Fruit fly (Drosophila melanogaster) whole organism, embryonic: ENCODE data around the gene Ugt316A1.

Experiments
- Antp ChIP-seq: fragments of 200-800 bp; sonication (Bioruptor generic); optimal IDR thresholded peaks from 3 replicates; lab custom pipeline; 2016; ENCODE audit warnings: missing biosample characterization, missing genetic modification characterization
- Awh ChIP-seq: fragments of 200-800 bp; sonication (Bioruptor generic); IDR thresholded peaks from 2 replicates; pipeline ENCODE4, ENCODE4 v1.3.6; 2022; ENCODE audit warnings: missing biosample characterization, missing genetic modification characterization
- B-H1 ChIP-seq: fragments of 200-800 bp; sonication (Bioruptor generic); IDR thresholded peaks from 3 replicates; pipeline ENCODE4 v1.3.6; 2022; ENCODE audit warnings: missing biosample characterization, missing genetic modification characterization
- C15 ChIP-seq: fragments of 200-800 bp; sonication (Bioruptor generic); IDR thresholded peaks from 3 replicates; pipeline ENCODE4 v1.3.6; 2022; ENCODE audit warnings: missing biosample characterization, missing genetic modification characterization
- CG10366 ChIP-seq: fragments of 200-800 bp; sonication (Bioruptor generic); IDR thresholded peaks from 2 replicates; pipeline ENCODE4 v1.3.6; 2022; ENCODE audit warnings: missing biosample characterization, missing genetic modification characterization
- CG10565 ChIP-seq: fragments of 200-800 bp; sonication (Bioruptor generic); optimal IDR thresholded peaks from 3 replicates; lab custom pipeline; 2016; ENCODE audit warnings: missing biosample characterization, mild to moderate bottlenecking, missing genetic modification characterization
- CG11560 ChIP-seq: fragments of 200-800 bp; sonication (Bioruptor generic); IDR thresholded peaks from 3 replicates; pipeline ENCODE4 v1.3.6; 2022; ENCODE audit warnings: missing biosample characterization, missing genetic modification characterization
- CG11695 ChIP-seq: fragments of 200-800 bp; sonication (Bioruptor generic); IDR thresholded peaks from 3 replicates; pipeline ENCODE4 v1.3.6; 2022; ENCODE audit warnings: missing biosample characterization, missing genetic modification characterization
- CG17359 ChIP-seq: fragments of 200-800 bp; sonication (Bioruptor generic); optimal IDR thresholded peaks from 3 replicates; lab custom pipeline; 2018; ENCODE audit warnings: missing biosample characterization, mild to moderate bottlenecking, missing genetic modification characterization, moderate library complexity
- CG18262 ChIP-seq: fragments of 200-800 bp; optimal IDR thresholded peaks from 3 replicates; lab custom pipeline; 2019; ENCODE audit warnings: missing biosample characterization, mild to moderate bottlenecking, missing genetic modification characterization, moderate library complexity
- CG2199 ChIP-seq: fragments of 200-800 bp; sonication (Bioruptor generic); IDR thresholded peaks from 3 replicates; pipeline ENCODE4 v1.3.6; 2022; ENCODE audit warnings: missing biosample characterization, missing genetic modification characterization
- CG2202 ChIP-seq: fragments of 200-800 bp; sonication (Bioruptor generic); optimal IDR thresholded peaks from 2 replicates; lab custom pipeline; 2018; ENCODE audit warnings: missing biosample characterization, mild to moderate bottlenecking, missing genetic modification characterization
- CG33213 ChIP-seq: fragments of 200-800 bp; sonication (Bioruptor generic); optimal IDR thresholded peaks from 3 replicates; lab custom pipeline; 2016; ENCODE audit warnings: missing biosample characterization, missing genetic modification characterization
- CG34376 ChIP-seq: fragments of 200-800 bp; sonication (Bioruptor generic); optimal IDR thresholded peaks from 2 replicates; lab custom pipeline; 2018; ENCODE audit warnings: missing biosample characterization, mild to moderate bottlenecking, missing genetic modification characterization
- CG3847 ChIP-seq: fragments of 200-800 bp; sonication (Bioruptor generic); IDR thresholded peaks from 2 replicates; pipeline ENCODE4 v1.3.6; 2022; ENCODE audit warnings: missing biosample characterization, missing genetic modification characterization
- CG42726 ChIP-seq: fragments of 200-800 bp; sonication (Bioruptor generic); IDR thresholded peaks from 2 replicates; pipeline ENCODE4 v1.3.6; 2022; ENCODE audit warnings: missing biosample characterization, missing genetic modification characterization; ENCODE audit not compliant: partially characterized antibody
- CG4282 ChIP-seq: fragments of 200-800 bp; sonication (Bioruptor generic); optimal IDR thresholded peaks from 2 replicates; lab custom pipeline; 2016; ENCODE audit warnings: missing biosample characterization, missing genetic modification characterization
- CG4360 ChIP-seq: fragments of 200-800 bp; sonication (Bioruptor generic); IDR thresholded peaks from 2 replicates; pipeline ENCODE4 v1.3.6; 2022; ENCODE audit warnings: missing biosample characterization, missing genetic modification characterization
- CG4424 ChIP-seq: fragments of 200-800 bp; sonication (Bioruptor generic); optimal IDR thresholded peaks from 3 replicates; lab custom pipeline; 2016; ENCODE audit warnings: missing biosample characterization, missing genetic modification characterization
- CG6683 ChIP-seq: fragments of 200-800 bp; sonication (Bioruptor generic); optimal IDR thresholded peaks from 2 replicates; lab custom pipeline; 2017; ENCODE audit warnings: missing biosample characterization, mild to moderate bottlenecking, missing genetic modification characterization, missing genetic modification reagents
- CG9727 ChIP-seq: fragments of 200-800 bp; sonication (Bioruptor generic); optimal IDR thresholded peaks from 3 replicates; lab custom pipeline; 2017; ENCODE audit warnings: missing biosample characterization, mild to moderate bottlenecking, missing genetic modification characterization
- D19A ChIP-seq: fragments of 200-800 bp; optimal IDR thresholded peaks from 3 replicates; lab custom pipeline; 2019; ENCODE audit warnings: missing biosample characterization, mild to moderate bottlenecking, missing genetic modification characterization, moderate library complexity
- ERR ChIP-seq: fragments of 200-800 bp; sonication (Bioruptor generic); optimal IDR thresholded peaks from 2 replicates; lab custom pipeline; 2016; ENCODE audit warnings: missing biosample characterization, missing genetic modification characterization
- Fer2 ChIP-seq: fragments of 200-800 bp; sonication (Bioruptor generic); optimal IDR thresholded peaks from 2 replicates; lab custom pipeline; 2018; ENCODE audit warnings: missing biosample characterization, mild to moderate bottlenecking, missing genetic modification characterization, moderate library complexity
- Hey ChIP-seq: fragments of 200-800 bp; sonication (Bioruptor generic); optimal IDR thresholded peaks from 3 replicates; lab custom pipeline; 2018; ENCODE audit warnings: missing biosample characterization, mild to moderate bottlenecking, missing genetic modification characterization
- Lim3 ChIP-seq: fragments of 200-800 bp; sonication (Bioruptor generic); IDR thresholded peaks from 2 replicates; pipeline ENCODE4 v1.3.6; 2022; ENCODE audit warnings: missing biosample characterization, missing genetic modification characterization
- MBD-R2 ChIP-seq: fragments of 200-800 bp; sonication (Bioruptor generic); IDR thresholded peaks from 2 replicates; pipeline ENCODE4 v1.3.6; 2022; ENCODE audit warnings: missing biosample characterization, missing genetic modification characterization
- Mes4 ChIP-seq: fragments of 200-800 bp; sonication (Bioruptor generic); optimal IDR thresholded peaks from 2 replicates; lab custom pipeline; 2016; ENCODE audit warnings: missing biosample characterization, missing genetic modification characterization
- Myb ChIP-seq: fragments of 200-800 bp; sonication (Bioruptor generic); optimal IDR thresholded peaks from 2 replicates; lab custom pipeline; 2016; ENCODE audit warnings: missing biosample characterization, missing genetic modification characterization
- Nf-YA ChIP-seq: fragments of 200-800 bp; sonication (Bioruptor generic); IDR thresholded peaks from 2 replicates; pipeline ENCODE4 v1.3.6; 2022; ENCODE audit warnings: missing biosample characterization, missing genetic modification characterization
- Nf-YB ChIP-seq: fragments of 200-800 bp; sonication (Bioruptor generic); optimal IDR thresholded peaks from 3 replicates; lab custom pipeline; 2019; ENCODE audit warnings: missing biosample characterization, mild to moderate bottlenecking, missing genetic modification characterization, moderate library complexity
- Ptx1 ChIP-seq: fragments of 200-800 bp; sonication (Bioruptor generic); IDR thresholded peaks from 2 replicates; pipeline ENCODE4 v1.3.6; 2022; ENCODE audit warnings: missing biosample characterization, missing genetic modification characterization
- Sox102F ChIP-seq: fragments of 200-800 bp; sonication (Bioruptor generic); optimal IDR thresholded peaks from 2 replicates; lab custom pipeline; 2018; ENCODE audit warnings: missing biosample characterization, mild to moderate bottlenecking, missing genetic modification characterization, moderate library complexity
- ac ChIP-seq: fragments of 200-800 bp; sonication (Bioruptor generic); optimal IDR thresholded peaks from 3 replicates; lab custom pipeline; 2017; ENCODE audit warnings: missing biosample characterization, mild to moderate bottlenecking, missing genetic modification characterization
- ash1 ChIP-seq: fragments of 200-800 bp; sonication (Bioruptor generic); optimal IDR thresholded peaks from 2 replicates; lab custom pipeline; 2018; ENCODE audit warnings: missing biosample characterization, mild to moderate bottlenecking, missing genetic modification characterization
- emc ChIP-seq: fragments of 200-800 bp; sonication (Bioruptor generic); optimal IDR thresholded peaks from 2 replicates; lab custom pipeline; 2016; ENCODE audit warnings: missing biosample characterization, missing genetic modification characterization
- ems ChIP-seq: fragments of 200-800 bp; sonication (Bioruptor generic); optimal IDR thresholded peaks from 3 replicates; lab custom pipeline; 2016; ENCODE audit warnings: missing biosample characterization, missing genetic modification characterization
- lilli ChIP-seq: fragments of 200-800 bp; sonication (Bioruptor generic); optimal IDR thresholded peaks from 3 replicates; lab custom pipeline; 2016; ENCODE audit warnings: missing biosample characterization, missing genetic modification characterization
- mirr ChIP-seq: fragments of 200-800 bp; sonication (Bioruptor generic); optimal IDR thresholded peaks from 3 replicates; lab custom pipeline; 2018; ENCODE audit warnings: missing biosample characterization, mild to moderate bottlenecking, missing genetic modification characterization
- nom ChIP-seq: fragments of 200-800 bp; sonication (Bioruptor generic); optimal IDR thresholded peaks from 2 replicates; lab custom pipeline; 2017; ENCODE audit warnings: missing biosample characterization, missing genetic modification characterization, mild to moderate bottlenecking, moderate library complexity, missing genetic modification reagents
- pho ChIP-seq: fragments of 200-800 bp; sonication (Bioruptor generic); optimal IDR thresholded peaks from 2 replicates; lab custom pipeline; 2016; ENCODE audit warnings: missing biosample characterization, missing genetic modification characterization
- sc ChIP-seq, 3 experiments: fragments of >200 bp in 2 of 3; fragments of 200-800 bp in 1 of 3; sonication (Bioruptor generic) in 1 of 3; optimal IDR thresholded peaks; 2 replicates in 2 of 3; 3 replicates in 1 of 3; lab custom pipeline; 2017; ENCODE audit warnings: mild to moderate bottlenecking in 1 of 3, missing biosample characterization in 1 of 3, missing genetic modification characterization in 1 of 3, missing genetic modification reagents in 1 of 3
- scrt ChIP-seq: fragments of 200-800 bp; sonication (Bioruptor generic); optimal IDR thresholded peaks from 2 replicates; lab custom pipeline; 2018; ENCODE audit warnings: missing biosample characterization, mild to moderate bottlenecking, missing genetic modification characterization, moderate library complexity
- slou ChIP-seq: fragments of 200-800 bp; sonication (Bioruptor generic); optimal IDR thresholded peaks from 3 replicates; lab custom pipeline; 2016; ENCODE audit warnings: missing biosample characterization, missing genetic modification characterization
- slp2 ChIP-seq: fragments of 200-800 bp; sonication (Bioruptor generic); optimal IDR thresholded peaks from 2 replicates; lab custom pipeline; 2016; ENCODE audit warnings: missing biosample characterization, missing genetic modification characterization
- sob ChIP-seq: fragments of 200-800 bp; sonication (Bioruptor generic); IDR thresholded peaks from 2 replicates; pipeline ENCODE4 v1.3.6; 2022; ENCODE audit warnings: missing biosample characterization, missing genetic modification characterization
- tio ChIP-seq: fragments of 200-800 bp; sonication (Bioruptor generic); optimal IDR thresholded peaks from 2 replicates; lab custom pipeline; 2017; ENCODE audit warnings: missing biosample characterization, missing genetic modification characterization, inconsistent platforms
- unc-4 ChIP-seq: fragments of 200-800 bp; sonication (Bioruptor generic); IDR thresholded peaks from 2 replicates; pipeline ENCODE4 v1.3.6; 2022; ENCODE audit warnings: missing biosample characterization, missing genetic modification characterization; ENCODE audit not compliant: partially characterized antibody

The Ugt316A1 gene

DNA sequence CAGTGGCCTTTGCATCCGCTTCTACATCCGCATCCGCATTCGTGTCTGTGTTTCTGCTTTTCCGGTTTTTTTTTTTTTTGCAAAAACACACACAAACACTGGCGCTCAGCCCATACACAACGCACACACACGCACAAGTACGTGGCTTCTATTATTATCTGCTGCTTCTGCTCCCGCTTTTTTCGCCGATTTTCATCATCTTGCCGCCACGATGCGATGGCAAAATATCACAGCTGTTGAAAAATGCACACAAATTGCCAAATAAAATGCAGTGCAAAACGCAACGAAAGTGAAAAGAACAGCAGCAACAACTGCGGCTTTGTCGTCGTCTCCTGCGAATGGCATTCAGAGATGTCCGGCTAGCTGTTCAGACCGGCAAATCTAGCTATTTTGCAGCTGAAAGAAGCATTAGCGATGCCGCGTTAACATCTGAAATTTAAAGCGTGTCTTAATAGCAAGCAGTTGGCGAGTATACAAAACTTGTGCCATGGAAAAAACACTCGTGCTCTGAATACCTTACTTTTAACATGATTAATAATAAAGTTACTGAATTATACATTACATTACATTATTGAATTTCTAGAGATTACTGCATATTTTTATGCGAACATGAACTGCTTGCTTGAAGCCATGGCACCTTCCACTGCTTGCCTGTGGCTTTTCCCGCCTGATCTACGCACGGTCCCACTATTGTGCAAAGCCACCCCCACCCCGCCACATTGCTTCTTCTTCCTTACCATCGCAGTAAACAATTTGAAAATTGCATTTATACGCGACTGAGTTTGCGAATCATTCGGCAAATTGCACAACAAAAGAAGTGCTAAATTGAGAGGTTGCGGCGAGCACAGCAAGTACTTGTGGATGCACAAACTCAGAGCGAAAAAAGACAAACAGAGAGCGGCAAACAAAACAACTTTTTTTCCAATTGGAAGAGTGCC is at the start of gene Ugt316A1, which contains the start of gene Sfxn2 (continued):
- TF ChIP-seq Nf-YA (no peak), Sox102F (GFP tag; lab: Kevin White, UChicago) (no peak), CG9727 (GFP tag; lab: Kevin White, UChicago) (peak; percentile 29), emc (GFP tag; lab: Kevin White, UChicago) (no peak), CG33213 (GFP tag; lab: Kevin White, UChicago) (no peak), ERR (GFP tag; lab: Kevin White, UChicago) (no peak), CG11560 (peak; percentile 36; the same call in 1 of the 3 replicates), CG2202 (tag; lab: Kevin White, UChicago) (no peak), CG18262 (tag; lab: Kevin White, UChicago) (peak; percentile 39), scrt (peak; percentile 55), Fer2 (tag; lab: Kevin White, UChicago) (no peak), CG10565 (GFP tag; lab: Kevin White, UChicago) (no peak), Mes4 (no peak), Nf-YB (no peak), CG10366 (GFP tag; lab: Robert Waterston, UW) (peak; percentile 18; the same call in 1 of the 2 replicates), unc-4 (GFP tag; lab: Robert Waterston, UW) (0 out of 2 replicates have a peak, but pooled peaks have one; percentile 38), D19A (tag; lab: Kevin White, UChicago) (peak; percentile 1), tio (GFP tag; lab: Kevin White, UChicago) (no peak), CG2199 (GFP tag; lab: Robert Waterston, UW) (no peak), pho (GFP tag; lab: Kevin White, UChicago) (peak; percentile 71), CG4282 (GFP tag; lab: Kevin White, UChicago) (no peak), Antp (GFP tag; lab: Kevin White, UChicago) (peak; percentile 14), MBD-R2 (peak; percentile 59), CG3847 (GFP tag; lab: Robert Waterston, UW) (peak; percentile 70), CG11695 (GFP tag; lab: Robert Waterston, UW) (0 out of 3 replicates have a peak, but pooled peaks have one; percentile 22), slou (GFP tag; lab: Kevin White, UChicago) (no peak), nom (GFP tag; lab: Kevin White, UChicago) (peak; percentile 72), lilli (GFP tag; lab: Kevin White, UChicago) (peak; percentile 75), Lim3 (no peak), ash1 (GFP tag; lab: Kevin White, UChicago) (no peak), Hey (tag; lab: Kevin White, UChicago) (no peak), CG6683 (GFP tag; lab: Kevin White, UChicago) (no peak), CG4424 (GFP tag; lab: Kevin White, UChicago) (peak; percentile 39), Ptx1 (GFP tag; lab: Robert Waterston, UW) (peak; percentile 55), CG34376 (peak; percentile 43), C15 (GFP tag; lab: Robert Waterston, UW) (no peak), Myb (GFP tag; lab: Kevin White, UChicago) (peak; percentile 35), sob (GFP tag; lab: Robert Waterston, UW) (0 out of 2 replicates have a peak, but pooled peaks have one; percentile 47), mirr (peak; percentile 4), CG42726 (GFP tag; lab: Robert Waterston, UW) (peak; percentile 53; the same call in 1 of the 2 replicates), CG4360 (GFP tag; lab: Robert Waterston, UW) (no peak), ac (no peak), CG17359 (tag; lab: Kevin White, UChicago) (no peak), sc (optimal IDR thresholded peaks at IDR 0.05; lab: Kevin White, UChicago) (no peak), sc (GFP tag; optimal IDR thresholded peaks at IDR 0.05; lab: Kevin White, UChicago) (no peak), slp2 (GFP tag; lab: Kevin White, UChicago) (peak; percentile 21), B-H1 (0 out of 3 replicates have a peak, but pooled peaks have one; percentile 34), Awh (GFP tag; lab: Robert Waterston, UW) (peak; percentile 48; the same call in 1 of the 2 replicates), ems (peak; percentile 31)
